Fruit fly (Drosophila melanogaster) whole organism, pupa: ENCODE data around the gene CG42834.
A peak's percentile ranks its signal among the peaks of the same experiment; 100 is the strongest.

Experiments
- CG10348 ChIP-seq: fragments of 200-800 bp; sonication (Bioruptor generic); IDR thresholded peaks from 2 replicates; pipeline ENCODE4 v1.3.6; 2022; ENCODE audit warnings: missing biosample characterization, missing genetic modification characterization
- CG12605 ChIP-seq: fragments of 200-800 bp; sonication (Bioruptor generic); IDR thresholded peaks from 2 replicates; pipeline ENCODE4 v1.3.6; 2022; ENCODE audit warnings: missing biosample characterization, missing genetic modification characterization
- CG13204 ChIP-seq: fragments of 200-800 bp; sonication (Bioruptor generic); optimal IDR thresholded peaks from 2 replicates; lab custom pipeline; 2018; ENCODE audit warnings: missing biosample characterization, mild to moderate bottlenecking, missing genetic modification characterization, moderate library complexity
- CG14655 ChIP-seq: fragments of 200-800 bp; sonication (Bioruptor generic); optimal IDR thresholded peaks from 3 replicates; lab custom pipeline; 2017; ENCODE audit warnings: mild to moderate bottlenecking, missing biosample characterization, missing genetic modification reagents, missing genetic modification characterization
- CG15710 ChIP-seq: fragments of 200-800 bp; sonication (Bioruptor generic); optimal IDR thresholded peaks from 2 replicates; lab custom pipeline; 2018; ENCODE audit warnings: missing biosample characterization, mild to moderate bottlenecking, missing genetic modification characterization, moderate library complexity
- CG17806 ChIP-seq: fragments of 200-800 bp; sonication (Bioruptor generic); optimal IDR thresholded peaks from 2 replicates; lab custom pipeline; 2018; ENCODE audit warnings: missing biosample characterization, mild to moderate bottlenecking, missing genetic modification characterization, moderate library complexity
- CG32121 ChIP-seq: fragments of 200-800 bp; sonication (Bioruptor generic); IDR thresholded peaks from 2 replicates; pipeline ENCODE4 v1.3.6; 2022; ENCODE audit warnings: missing biosample characterization, missing genetic modification characterization
- CG34367 ChIP-seq: fragments of 200-800 bp; sonication (Bioruptor generic); optimal IDR thresholded peaks from 2 replicates; lab custom pipeline; 2018; ENCODE audit warnings: missing biosample characterization, mild to moderate bottlenecking, missing genetic modification characterization
- CG4496 ChIP-seq: fragments of 200-800 bp; sonication (Bioruptor generic); IDR thresholded peaks from 3 replicates; pipeline ENCODE4 v1.3.6; 2022; ENCODE audit warnings: missing biosample characterization, missing genetic modification characterization
- CG8159 ChIP-seq: fragments of 200-800 bp; sonication (Bioruptor generic); optimal IDR thresholded peaks from 3 replicates; lab custom pipeline; 2018; ENCODE audit warnings: missing biosample characterization, mild to moderate bottlenecking, missing genetic modification characterization, moderate library complexity
- CG8301 ChIP-seq: fragments of 200-800 bp; sonication (Bioruptor generic); optimal IDR thresholded peaks from 2 replicates; lab custom pipeline; 2018; ENCODE audit warnings: missing biosample characterization, mild to moderate bottlenecking, missing genetic modification characterization
- CG9948 ChIP-seq: fragments of 200-800 bp; sonication (Bioruptor generic); optimal IDR thresholded peaks from 2 replicates; lab custom pipeline; 2018; ENCODE audit warnings: missing biosample characterization, mild to moderate bottlenecking, missing genetic modification characterization, moderate library complexity
- D1 ChIP-seq: fragments of 200-800 bp; sonication (Bioruptor generic); optimal IDR thresholded peaks from 2 replicates; lab custom pipeline; 2018; ENCODE audit warnings: missing biosample characterization, mild to moderate bottlenecking, missing genetic modification characterization, moderate library complexity
- EcR ChIP-seq: fragments of 200-800 bp; sonication (Bioruptor generic); optimal IDR thresholded peaks from 3 replicates; lab custom pipeline; 2019; ENCODE audit warnings: missing biosample characterization, missing genetic modification characterization, mild to moderate bottlenecking, moderate library complexity, missing genetic modification reagents
- Ets98B ChIP-seq: fragments of 200-800 bp; sonication (Bioruptor generic); IDR thresholded peaks from 2 replicates; pipeline ENCODE4 v1.3.6; 2022; ENCODE audit warnings: missing biosample characterization, missing genetic modification characterization
- Pif1A ChIP-seq: fragments of 200-800 bp; sonication (Bioruptor generic); optimal IDR thresholded peaks from 3 replicates; lab custom pipeline; 2016; ENCODE audit warnings: missing biosample characterization, missing genetic modification characterization
- Pif1B ChIP-seq: fragments of 200-800 bp; sonication (Bioruptor generic); optimal IDR thresholded peaks from 3 replicates; lab custom pipeline; 2016; ENCODE audit warnings: missing biosample characterization, missing genetic modification characterization
- Snoo ChIP-seq: fragments of 200-800 bp; sonication (Bioruptor generic); optimal IDR thresholded peaks from 3 replicates; lab custom pipeline; 2017; ENCODE audit warnings: missing biosample characterization, mild to moderate bottlenecking, missing genetic modification characterization, inconsistent platforms
- fd96Ca ChIP-seq: fragments of 200-800 bp; sonication (Bioruptor generic); IDR thresholded peaks from 3 replicates; pipeline ENCODE4 v1.3.6; 2022; ENCODE audit warnings: missing biosample characterization, missing genetic modification characterization
- gl ChIP-seq: fragments of 200-800 bp; sonication (Bioruptor generic); optimal IDR thresholded peaks from 2 replicates; lab custom pipeline; 2018; ENCODE audit warnings: missing biosample characterization, mild to moderate bottlenecking, missing genetic modification characterization
- rn ChIP-seq: fragments of 200-800 bp; sonication (Bioruptor generic); IDR thresholded peaks from 2 replicates; pipeline ENCODE4 v1.3.6; 2022; ENCODE audit warnings: missing biosample characterization, missing genetic modification characterization

Gene CG42834

DNA sequence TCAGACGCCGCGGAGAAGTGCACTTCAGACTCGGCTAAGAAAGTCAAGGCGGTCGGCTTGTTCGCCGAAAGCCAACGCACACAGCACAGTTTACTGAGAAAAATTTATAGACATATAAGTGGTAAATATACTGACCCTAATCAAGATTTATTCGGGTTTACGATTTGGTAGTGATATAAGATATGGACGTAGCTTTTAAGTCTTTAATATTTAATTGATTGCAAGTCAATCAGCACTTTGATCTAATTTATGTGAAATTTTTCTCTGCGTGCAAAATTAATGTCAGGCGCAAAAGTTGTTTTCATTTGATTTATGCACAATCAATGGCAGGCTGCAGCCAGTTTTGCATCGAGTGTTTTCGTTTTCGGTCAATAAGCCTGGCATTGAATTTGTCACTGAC lies 11.9 kb downstream of the CG42834 start:
- TF ChIP-seq Pif1A (no peak), rn (GFP tag; lab: Robert Waterston, UW) (no peak), CG8159 (tag; lab: Kevin White, UChicago) (no peak), EcR (GFP tag; lab: Kevin White, UChicago) (no peak), CG8301 (peak; percentile 58), CG13204 (GFP tag; lab: Kevin White, UChicago) (no peak), CG10348 (GFP tag; lab: Robert Waterston, UW) (no peak), CG34367 (no peak), D1 (tag; lab: Kevin White, UChicago) (no peak), Ets98B (GFP tag; lab: Robert Waterston, UW) (peak; percentile 64), fd96Ca (GFP tag; lab: Robert Waterston, UW) (no peak; the same call in 2 of the 3 replicates), gl (tag; lab: Kevin White, UChicago) (no peak), CG12605 (no peak), CG14655 (GFP tag; lab: Kevin White, UChicago) (peak; percentile 41), CG17806 (tag; lab: Kevin White, UChicago) (no peak), Pif1B (GFP tag; lab: Kevin White, UChicago) (no peak), CG9948 (tag; lab: Kevin White, UChicago) (no peak), CG15710 (tag; lab: Kevin White, UChicago) (no peak), CG4496 (GFP tag; lab: Robert Waterston, UW) (peak; percentile 74; the same call in 2 of the 3 replicates), Snoo (no peak), CG32121 (GFP tag; lab: Robert Waterston, UW) (peak; percentile 60)

DNA sequence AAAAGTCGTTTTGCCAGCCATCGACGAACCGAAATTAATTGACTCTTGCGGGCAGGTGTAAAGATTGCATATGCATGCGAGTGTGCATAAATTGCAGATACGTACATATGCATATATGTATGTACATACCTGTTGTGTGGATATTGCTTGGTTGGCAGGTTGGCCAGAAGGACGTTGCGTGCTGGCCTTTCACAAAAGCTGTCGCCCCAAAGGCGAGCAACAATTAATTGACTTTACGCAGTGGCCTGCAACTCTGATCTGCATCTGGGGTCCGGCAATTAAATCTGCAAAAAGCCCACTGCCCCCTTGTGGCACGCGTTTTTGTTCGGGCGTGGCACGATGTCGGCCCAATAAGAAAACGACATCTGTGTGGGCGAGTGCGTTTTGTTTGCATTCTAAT lies 14.6 kb downstream of the CG42834 start:
- TF ChIP-seq gl (tag; lab: Kevin White, UChicago) (no peak), Pif1B (GFP tag; lab: Kevin White, UChicago) (no peak), CG13204 (GFP tag; lab: Kevin White, UChicago) (no peak), rn (GFP tag; lab: Robert Waterston, UW) (no peak), CG8159 (tag; lab: Kevin White, UChicago) (no peak)

DNA sequence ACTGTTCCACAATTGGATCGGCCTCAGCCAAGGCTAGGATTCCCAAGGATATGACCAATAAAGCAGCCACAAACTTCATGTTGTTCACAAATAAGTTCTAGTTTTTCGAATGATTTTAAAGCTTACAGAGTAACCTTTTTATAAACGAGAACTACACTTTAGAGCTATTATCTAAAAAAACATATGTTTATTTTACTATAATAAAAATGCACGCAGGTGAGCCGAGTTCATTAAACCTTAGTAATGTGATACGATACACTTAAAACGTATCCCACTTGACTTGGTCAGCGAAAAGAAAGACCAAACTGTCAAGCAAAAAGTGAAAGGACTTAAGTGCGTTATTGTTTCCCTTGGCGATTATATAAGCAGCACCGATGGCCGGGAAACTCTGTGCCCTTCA lies 15.8 kb downstream of the CG42834 start, which contains the start of gene CG44090:
CG44090 (minus strand) TSS at position 101 of the 400 bp plus-strand sequence.
- TF ChIP-seq CG34367 (no peak), CG15710 (tag; lab: Kevin White, UChicago) (no peak), CG32121 (GFP tag; lab: Robert Waterston, UW) (no peak), rn (GFP tag; lab: Robert Waterston, UW) (no peak), Pif1A (no peak), CG17806 (tag; lab: Kevin White, UChicago) (no peak), CG9948 (tag; lab: Kevin White, UChicago) (no peak), Pif1B (GFP tag; lab: Kevin White, UChicago) (no peak), Ets98B (GFP tag; lab: Robert Waterston, UW) (no peak), Snoo (no peak), CG8301 (no peak), fd96Ca (GFP tag; lab: Robert Waterston, UW) (no peak), CG12605 (no peak), D1 (tag; lab: Kevin White, UChicago) (no peak), gl (tag; lab: Kevin White, UChicago) (no peak), EcR (GFP tag; lab: Kevin White, UChicago) (no peak)

DNA sequence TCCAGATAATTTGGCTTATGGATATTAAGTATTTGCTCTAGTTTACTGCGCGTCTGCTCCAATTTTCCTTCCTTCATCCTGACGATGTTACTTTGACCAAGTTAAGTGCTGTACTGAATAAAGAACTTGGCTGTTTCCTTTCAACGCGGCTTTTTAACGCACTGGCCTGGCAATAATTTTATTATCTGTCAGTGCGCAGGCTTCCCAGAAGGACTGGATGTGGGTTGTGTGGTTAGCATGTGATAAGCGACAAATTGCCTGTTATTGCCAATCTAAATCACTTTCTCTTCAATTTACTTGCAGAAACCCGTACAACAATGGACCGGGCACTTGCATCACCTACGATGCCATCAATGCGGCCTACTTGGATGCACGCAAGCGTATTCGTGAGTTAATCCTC lies 22.1 kb downstream of the CG42834 start, which contains the start of gene CG14331:
CG14331 (minus strand) TSS at position 101 of the 400 bp plus-strand sequence.
- TF ChIP-seq CG10348 (GFP tag; lab: Robert Waterston, UW): no peak
- no peak for TF ChIP-seq D1 (tag; lab: Kevin White, UChicago)
- no peak for TF ChIP-seq Snoo
- TF ChIP-seq Ets98B (GFP tag; lab: Robert Waterston, UW): no peak
- no peak for TF ChIP-seq EcR (GFP tag; lab: Kevin White, UChicago)
- no peak for TF ChIP-seq CG34367
- no peak for TF ChIP-seq CG8159 (tag; lab: Kevin White, UChicago)
- TF ChIP-seq CG8301: no peak

DNA sequence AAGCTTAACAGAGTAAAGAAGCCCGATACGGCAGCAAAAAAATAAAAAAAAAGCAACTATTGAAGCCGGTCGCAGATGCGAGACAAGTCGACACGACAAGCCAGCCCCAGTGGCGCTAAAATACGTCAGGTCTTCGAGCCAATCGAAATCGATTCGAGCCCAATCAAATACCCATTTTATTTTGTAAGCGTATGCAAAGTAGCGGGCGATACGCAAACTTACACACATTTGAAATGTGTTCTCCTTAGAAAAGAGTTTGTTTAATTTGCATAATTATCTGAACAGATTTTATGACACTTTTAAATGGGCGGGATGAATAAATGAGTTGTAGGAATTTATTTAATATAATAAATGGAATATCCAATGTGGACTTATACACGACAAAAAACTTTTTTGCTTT lies 29.1 kb downstream of the CG42834 start:
- TF ChIP-seq Pif1A (no peak), gl (tag; lab: Kevin White, UChicago) (no peak), Ets98B (GFP tag; lab: Robert Waterston, UW) (no peak), CG8301 (no peak), CG12605 (no peak), CG34367 (no peak), CG4496 (GFP tag; lab: Robert Waterston, UW) (no peak), CG10348 (GFP tag; lab: Robert Waterston, UW) (no peak), CG15710 (tag; lab: Kevin White, UChicago) (no peak), CG32121 (GFP tag; lab: Robert Waterston, UW) (no peak), Pif1B (GFP tag; lab: Kevin White, UChicago) (no peak), fd96Ca (GFP tag; lab: Robert Waterston, UW) (no peak), D1 (tag; lab: Kevin White, UChicago) (no peak), Snoo (no peak), CG14655 (GFP tag; lab: Kevin White, UChicago) (no peak), CG17806 (tag; lab: Kevin White, UChicago) (no peak), CG13204 (GFP tag; lab: Kevin White, UChicago) (no peak), CG9948 (tag; lab: Kevin White, UChicago) (no peak), CG8159 (tag; lab: Kevin White, UChicago) (no peak), rn (GFP tag; lab: Robert Waterston, UW) (no peak)
- TF ChIP-seq, all 21 proteins: peak for 0

DNA sequence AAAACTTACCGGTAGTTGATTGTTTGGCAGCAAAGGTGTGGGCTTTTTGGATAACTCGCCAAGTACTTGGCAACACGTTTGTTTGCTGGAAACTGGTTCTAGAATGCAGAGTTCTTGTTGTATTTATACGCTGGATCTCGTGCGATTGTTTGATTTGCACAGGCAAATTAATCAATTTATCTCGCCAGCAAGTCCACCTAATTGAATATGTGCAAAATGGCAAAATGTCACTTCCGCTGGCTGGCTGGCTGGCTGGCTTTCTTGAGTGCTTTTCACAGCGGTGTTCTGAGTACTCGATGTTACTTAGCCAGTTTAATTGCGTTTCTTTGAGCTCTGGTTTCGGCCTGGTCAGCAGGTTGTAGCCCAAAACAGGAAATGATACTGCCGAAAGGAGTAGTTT lies 30.2 kb downstream of the CG42834 start, which contains the start of gene Eh:
Eh (minus strand) TSS at position 101 of the 400 bp plus-strand sequence.
- TF ChIP-seq D1 (tag; lab: Kevin White, UChicago): no peak
- TF ChIP-seq CG10348 (GFP tag; lab: Robert Waterston, UW): no peak
- TF ChIP-seq rn (GFP tag; lab: Robert Waterston, UW): no peak
